Worm (Caenorhabditis elegans) whole organism, L1 larva: ENCODE data around the gene tbc-19.

ENCODE experiments used
- C04F5.9 ChIP-seq: sonication (generic microtip); optimal IDR thresholded peaks from 2 replicates; lab custom pipeline; 2016; ENCODE audit warnings: missing genetic modification characterization, missing compliant biosample characterization
- C34B4.2 ChIP-seq: sonication (generic microtip); optimal IDR thresholded peaks from 2 replicates; lab custom pipeline; 2017; ENCODE audit warnings: mild to moderate bottlenecking, missing genetic modification characterization, missing compliant biosample characterization
- aha-1 ChIP-seq: fragments of 150-350 bp; optimal IDR thresholded peaks from 2 replicates; lab custom pipeline; 2014; ENCODE audit warnings: missing biosample characterization, missing genetic modification characterization
- alr-1 ChIP-seq: fragments of 200-800 bp; sonication (Bioruptor generic); optimal IDR thresholded peaks from 2 replicates; lab custom pipeline; 2018; ENCODE audit warnings: borderline replicate concordance, mild to moderate bottlenecking, missing genetic modification characterization, missing compliant biosample characterization
- aly-2 ChIP-seq: fragments of 150-350 bp; optimal IDR thresholded peaks from 2 replicates; lab custom pipeline; 2014; ENCODE audit warnings: missing biosample characterization, missing genetic modification characterization
- ama-1 ChIP-seq: fragments of 150-350 bp; optimal IDR thresholded peaks from 2 replicates; lab custom pipeline; 2014
- ceh-8 ChIP-seq: fragments of 200-800 bp; sonication (Bioruptor generic); optimal IDR thresholded peaks from 2 replicates; lab custom pipeline; 2018; ENCODE audit warnings: mild to moderate bottlenecking, missing genetic modification characterization, moderate library complexity, missing compliant biosample characterization
- ces-1 ChIP-seq: fragments of 150-350 bp; optimal IDR thresholded peaks from 2 replicates; lab custom pipeline; 2014; ENCODE audit warnings: missing biosample characterization, missing genetic modification reagents, missing genetic modification characterization
- dpl-1 ChIP-seq, 3 experiments: fragments of 150-350 bp in 2 of 3; sonication (generic microtip) in 1 of 3; optimal IDR thresholded peaks; 2 replicates each; lab custom pipeline; 2014 to 2017; ENCODE audit warnings: missing biosample characterization in 3 of 3, missing genetic modification characterization in 3 of 3, missing genetic modification reagents in 3 of 3
- efl-1 ChIP-seq, 4 experiments: fragments of 150-350 bp; optimal IDR thresholded peaks in 3 of 4; peaks in 1 of 4; 1 replicate in 1 of 4; 2 replicates in 3 of 4; lab custom pipeline; 2014; ENCODE audit warnings: missing biosample characterization in 2 of 4, missing genetic modification characterization in 2 of 4, missing genetic modification reagents in 2 of 4
- egl-13 ChIP-seq: sonication (generic microtip); optimal IDR thresholded peaks from 2 replicates; lab custom pipeline; 2016; ENCODE audit warnings: missing genotype, missing genetic modification reagents, missing genetic modification characterization, missing compliant biosample characterization
- egl-27 ChIP-seq, 2 experiments: fragments of 150-350 bp in 1 of 2; sonication (generic microtip); optimal IDR thresholded peaks; 3 replicates each; lab custom pipeline; 2017 to 2018; ENCODE audit warnings: missing biosample characterization in 2 of 2, missing genetic modification characterization in 2 of 2, missing genetic modification reagents in 2 of 2
- elt-3 ChIP-seq, 6 experiments: fragments of 150-350 bp in 1 of 6; sonication (generic microtip); optimal IDR thresholded peaks; 2 replicates each; lab custom pipeline; 2017 to 2018; ENCODE audit warnings: missing biosample characterization in 6 of 6, missing genetic modification characterization in 6 of 6, inconsistent platforms in 1 of 6
- fkh-10 ChIP-seq: sonication (generic microtip); optimal IDR thresholded peaks from 2 replicates; lab custom pipeline; 2017; ENCODE audit warnings: missing biosample characterization, missing genetic modification reagents, missing genetic modification characterization
- fkh-4 ChIP-seq: sonication (generic microtip); optimal IDR thresholded peaks from 2 replicates; lab custom pipeline; 2016; ENCODE audit warnings: missing compliant biosample characterization, missing genetic modification characterization, borderline replicate concordance
- fkh-8 ChIP-seq: sonication (generic microtip); optimal IDR thresholded peaks from 2 replicates; lab custom pipeline; 2016; ENCODE audit warnings: mild to moderate bottlenecking, missing genetic modification characterization, missing compliant biosample characterization
- fos-1 ChIP-seq: fragments of 150-350 bp; optimal IDR thresholded peaks from 2 replicates; lab custom pipeline; 2014; ENCODE audit warnings: missing biosample characterization, missing genetic modification characterization
- hlh-17 ChIP-seq: fragments of 200-800 bp; sonication (Bioruptor generic); optimal IDR thresholded peaks from 2 replicates; lab custom pipeline; 2018; ENCODE audit warnings: missing genetic modification characterization, mild to moderate bottlenecking, missing compliant biosample characterization, moderate library complexity, borderline replicate concordance
- hlh-4 ChIP-seq: sonication (generic microtip); optimal IDR thresholded peaks from 2 replicates; lab custom pipeline; 2016; ENCODE audit warnings: mild to moderate bottlenecking, missing genetic modification characterization, missing compliant biosample characterization
- isw-1 ChIP-seq: fragments of 200-800 bp; sonication (Bioruptor generic); IDR thresholded peaks from 2 replicates; pipeline ENCODE4 v1.3.6; 2022; ENCODE audit warnings: missing genetic modification characterization, missing compliant biosample characterization
- jun-1 ChIP-seq: fragments of 150-350 bp; optimal IDR thresholded peaks from 2 replicates; lab custom pipeline; 2014; ENCODE audit warnings: missing biosample characterization, missing genetic modification reagents, missing genetic modification characterization
- lin-13 ChIP-seq: fragments of 150-350 bp; optimal IDR thresholded peaks from 2 replicates; lab custom pipeline; 2014; ENCODE audit warnings: missing biosample characterization, missing genetic modification reagents, missing genetic modification characterization
- lin-14 ChIP-seq: fragments of 200-800 bp; sonication (Bioruptor generic); optimal IDR thresholded peaks from 2 replicates; lab custom pipeline; 2018; ENCODE audit warnings: mild to moderate bottlenecking, missing genetic modification characterization, moderate library complexity, missing compliant biosample characterization
- lin-15B ChIP-seq: fragments of 150-350 bp; sonication (generic microtip); optimal IDR thresholded peaks from 3 replicates; lab custom pipeline; 2014; ENCODE audit warnings: missing biosample characterization, missing genetic modification characterization
- lin-39 ChIP-seq: fragments of 150-350 bp; optimal IDR thresholded peaks from 2 replicates; lab custom pipeline; 2014; ENCODE audit warnings: missing biosample characterization, missing genetic modification reagents, missing genetic modification characterization
- lir-3 ChIP-seq: sonication (generic microtip); optimal IDR thresholded peaks from 2 replicates; lab custom pipeline; 2016; ENCODE audit warnings: mild to moderate bottlenecking, missing genetic modification characterization, moderate library complexity, missing compliant biosample characterization; ENCODE audit not compliant: poor library complexity
- lsy-2 ChIP-seq, 2 experiments: fragments of 150-350 bp; optimal IDR thresholded peaks; 2 replicates each; lab custom pipeline; 2014; ENCODE audit warnings: missing biosample characterization in 2 of 2, missing genetic modification characterization in 2 of 2
- mab-9 ChIP-seq: fragments of 200-800 bp; sonication (Bioruptor generic); IDR thresholded peaks from 2 replicates; pipeline ENCODE4 v1.3.6; 2022; ENCODE audit warnings: missing genetic modification reagents, missing genetic modification characterization, missing compliant biosample characterization
- mdl-1 ChIP-seq, 2 experiments: fragments of 150-350 bp; optimal IDR thresholded peaks; 2 replicates each; lab custom pipeline; 2014 to 2017; ENCODE audit warnings: missing biosample characterization in 2 of 2, missing genetic modification characterization in 2 of 2, inconsistent platforms in 1 of 2
- mep-1 ChIP-seq: fragments of 150-350 bp; optimal IDR thresholded peaks from 2 replicates; lab custom pipeline; 2014; ENCODE audit warnings: missing biosample characterization, missing genetic modification characterization
- nhr-11 ChIP-seq: fragments of 150-350 bp; optimal IDR thresholded peaks from 2 replicates; lab custom pipeline; 2014; ENCODE audit warnings: missing biosample characterization, missing genetic modification characterization
- nhr-12 ChIP-seq: sonication (generic microtip); optimal IDR thresholded peaks from 2 replicates; lab custom pipeline; 2017; ENCODE audit warnings: missing biosample characterization, missing genetic modification characterization
- nhr-19 ChIP-seq: fragments of 200-800 bp; sonication (Bioruptor generic); conservative IDR thresholded peaks from 2 replicates; pipeline ENCODE4 v1.3.6; 2022; ENCODE audit warnings: missing genetic modification characterization, missing compliant biosample characterization
- nhr-20 ChIP-seq: sonication (generic microtip); optimal IDR thresholded peaks from 2 replicates; lab custom pipeline; 2016; ENCODE audit warnings: mild to moderate bottlenecking, missing genetic modification characterization, missing compliant biosample characterization
- nhr-47 ChIP-seq: sonication (generic microtip); optimal IDR thresholded peaks from 2 replicates; lab custom pipeline; 2016; ENCODE audit warnings: mild to moderate bottlenecking, missing genetic modification characterization, moderate library complexity, missing compliant biosample characterization
- nhr-76 ChIP-seq: sonication (generic microtip); optimal IDR thresholded peaks from 2 replicates; lab custom pipeline; 2017; ENCODE audit warnings: missing biosample characterization, missing genetic modification characterization
- nhr-77 ChIP-seq: fragments of 150-350 bp; optimal IDR thresholded peaks from 2 replicates; lab custom pipeline; 2014; ENCODE audit warnings: missing biosample characterization, missing genetic modification characterization
- nhr-84 ChIP-seq: sonication (generic microtip); optimal IDR thresholded peaks from 2 replicates; lab custom pipeline; 2017; ENCODE audit warnings: missing biosample characterization, missing genetic modification characterization
- nhr-85 ChIP-seq: sonication (generic microtip); peaks from one replicate; lab custom pipeline; 2016; ENCODE audit warnings: missing genetic modification characterization, inconsistent platforms, missing compliant biosample characterization
- nhr-90 ChIP-seq: sonication (generic microtip); optimal IDR thresholded peaks from 2 replicates; lab custom pipeline; 2016; ENCODE audit warnings: mild to moderate bottlenecking, missing genetic modification characterization, missing compliant biosample characterization; ENCODE audit not compliant: poor library complexity
- pax-3 ChIP-seq: fragments of 200-800 bp; sonication (Bioruptor generic); optimal IDR thresholded peaks from 2 replicates; lab custom pipeline; 2018; ENCODE audit warnings: mild to moderate bottlenecking, missing genetic modification characterization, moderate library complexity, missing compliant biosample characterization
- pqm-1 ChIP-seq: sonication (generic microtip); optimal IDR thresholded peaks from 3 replicates; lab custom pipeline; 2017; ENCODE audit warnings: missing biosample characterization, missing genetic modification characterization
- sptf-1 ChIP-seq: fragments of 150-350 bp; optimal IDR thresholded peaks from 2 replicates; lab custom pipeline; 2014; ENCODE audit warnings: missing biosample characterization, missing genetic modification characterization
- sup-37 ChIP-seq: fragments of 200-800 bp; sonication (Bioruptor generic); optimal IDR thresholded peaks from 2 replicates; lab custom pipeline; 2018; ENCODE audit warnings: mild to moderate bottlenecking, missing genetic modification characterization, missing compliant biosample characterization
- tlp-1 ChIP-seq: fragments of 150-350 bp; optimal IDR thresholded peaks from 2 replicates; lab custom pipeline; 2014; ENCODE audit warnings: missing biosample characterization, missing genetic modification characterization
- unc-30 ChIP-seq: sonication (generic microtip); optimal IDR thresholded peaks from 2 replicates; lab custom pipeline; 2017; ENCODE audit warnings: missing biosample characterization, missing genetic modification characterization
- unc-62 ChIP-seq: fragments of 150-350 bp; optimal IDR thresholded peaks from 2 replicates; lab custom pipeline; 2014; ENCODE audit warnings: missing biosample characterization, missing genetic modification reagents, missing genetic modification characterization
- unc-86 ChIP-seq: sonication (generic microtip); optimal IDR thresholded peaks from 2 replicates; lab custom pipeline; 2016; ENCODE audit warnings: missing genetic modification characterization, missing compliant biosample characterization
- unc-98 ChIP-seq: fragments of 200-800 bp; sonication (Bioruptor generic); IDR thresholded peaks from 2 replicates; pipeline ENCODE4 v1.3.6; 2022; ENCODE audit warnings: missing genetic modification characterization, missing compliant biosample characterization
- vab-15 ChIP-seq: sonication (generic microtip); optimal IDR thresholded peaks from 2 replicates; lab custom pipeline; 2017; ENCODE audit warnings: missing genotype, mild to moderate bottlenecking, missing genetic modification characterization, missing compliant biosample characterization
- xbp-1 ChIP-seq: sonication (generic microtip); optimal IDR thresholded peaks from 2 replicates; lab custom pipeline; 2016; ENCODE audit warnings: missing genetic modification characterization, missing compliant biosample characterization
- zip-4 ChIP-seq: fragments of 200-800 bp; sonication (Bioruptor generic); optimal IDR thresholded peaks from 2 replicates; lab custom pipeline; 2018; ENCODE audit warnings: mild to moderate bottlenecking, missing genetic modification characterization, moderate library complexity, missing compliant biosample characterization
- ztf-4 ChIP-seq: fragments of 150-350 bp; optimal IDR thresholded peaks from 2 replicates; lab custom pipeline; 2014; ENCODE audit warnings: missing biosample characterization, missing genetic modification characterization

The tbc-19 gene

ce11 chrX:13973769-13974168 lies 38.5 kb downstream of the tbc-19 start (continued):
- peak; percentile 61 for TF ChIP-seq mep-1 (tag; lab: Kevin White, UChicago)
- TF ChIP-seq nhr-12: no peak
- no peak for TF ChIP-seq lir-3
- no peak for TF ChIP-seq sup-37
- TF ChIP-seq nhr-20 (tag; lab: Kevin White, UChicago): peak; percentile 63
- no peak for TF ChIP-seq fos-1 (tag; lab: Kevin White, UChicago)
- TF ChIP-seq hlh-4: no peak
- no peak for TF ChIP-seq nhr-77 (tag; lab: Kevin White, UChicago)
- no peak for TF ChIP-seq ztf-4 (tag; lab: Kevin White, UChicago)
- peak in 1 of 3 experiments; percentile 4 for TF ChIP-seq dpl-1 (GFP tag; optimal IDR thresholded peaks at IDR 0.05; lab: Kevin White, UChicago)
- TF ChIP-seq lin-13: peak; percentile 45
- TF ChIP-seq isw-1 (GFP tag; lab: Robert Waterston, UW): no peak
- TF ChIP-seq egl-13 (tag; lab: Kevin White, UChicago): peak; percentile 18
- TF ChIP-seq unc-86 (tag; lab: Kevin White, UChicago): peak; percentile 16
- TF ChIP-seq mab-9 (GFP tag; lab: Robert Waterston, UW): no peak
- TF ChIP-seq unc-98: no peak
- no peak for TF ChIP-seq unc-30 (tag; lab: Kevin White, UChicago)
- TF ChIP-seq mdl-1 (tag; optimal IDR thresholded peaks at IDR 0.05; lab: Kevin White, UChicago): peak in 1 of 2 experiments; percentile 8
- TF ChIP-seq nhr-90 (tag; lab: Kevin White, UChicago): no peak
- TF ChIP-seq xbp-1 (tag; lab: Kevin White, UChicago): peak; percentile 28
- TF ChIP-seq nhr-76 (tag; lab: Kevin White, UChicago): no peak
- no peak for TF ChIP-seq pqm-1
- no peak for TF ChIP-seq ceh-8 (GFP tag; lab: Kevin White, UChicago)
- TF ChIP-seq C34B4.2: no peak
- peak; percentile 63 for TF ChIP-seq nhr-47 (tag; lab: Kevin White, UChicago)
- TF ChIP-seq lsy-2 (tag; optimal IDR thresholded peaks at IDR 0.05; lab: Kevin White, UChicago): peak; percentile 38 to 55
- TF ChIP-seq lin-39: peak; percentile 11
- TF ChIP-seq nhr-19 (GFP tag; lab: Robert Waterston, UW): peak; percentile 83
- no peak for TF ChIP-seq nhr-85
- TF ChIP-seq sptf-1: no peak
- TF ChIP-seq fkh-10 (GFP tag; lab: Kevin White, UChicago): peak; percentile 27
- TF ChIP-seq aha-1: no peak
- TF ChIP-seq nhr-84: no peak
- no peak for TF ChIP-seq zip-4
- TF ChIP-seq egl-27 (tag; optimal IDR thresholded peaks at IDR 0.05; lab: Kevin White, UChicago): no peak
- no peak for TF ChIP-seq nhr-11 (tag; lab: Kevin White, UChicago)
- peak; percentile 91 for TF ChIP-seq lin-14 (GFP tag; lab: Kevin White, UChicago)
- no peak for TF ChIP-seq ces-1 (GFP tag; lab: Kevin White, UChicago)
- peak; percentile 86 for TF ChIP-seq fkh-8 (tag; lab: Kevin White, UChicago)
- TF ChIP-seq alr-1 (tag; lab: Kevin White, UChicago): no peak
- no peak for TF ChIP-seq elt-3 (tag; optimal IDR thresholded peaks at IDR 0.05; lab: Kevin White, UChicago)
- TF ChIP-seq jun-1: no peak
- TF ChIP-seq pax-3 (tag; lab: Kevin White, UChicago): no peak
- no peak for TF ChIP-seq unc-62 (GFP tag; lab: Kevin White, UChicago)
- no peak for TF ChIP-seq ama-1 (lab: Kevin White, UChicago)
- TF ChIP-seq vab-15 (tag; lab: Kevin White, UChicago): no peak
- TF ChIP-seq C04F5.9 (tag; lab: Kevin White, UChicago): no peak
- no peak for TF ChIP-seq aly-2 (tag; lab: Kevin White, UChicago)
- TF ChIP-seq lin-15B (tag; lab: Kevin White, UChicago): no peak
- TF ChIP-seq hlh-17 (GFP tag; lab: Kevin White, UChicago): no peak
- TF ChIP-seq tlp-1 (tag; lab: Kevin White, UChicago): no peak
- TF ChIP-seq efl-1 (optimal IDR thresholded peaks at IDR 0.05; lab: Kevin White, UChicago): no peak
- TF ChIP-seq efl-1 (GFP tag; optimal IDR thresholded peaks at IDR 0.05 in 1 of 2; lab: Kevin White, UChicago): no peak
- TF ChIP-seq fkh-4 (tag; lab: Kevin White, UChicago): peak; percentile 56
